Worm (Caenorhabditis elegans): ENCODE data around the gene hpr-9.

DNA sequence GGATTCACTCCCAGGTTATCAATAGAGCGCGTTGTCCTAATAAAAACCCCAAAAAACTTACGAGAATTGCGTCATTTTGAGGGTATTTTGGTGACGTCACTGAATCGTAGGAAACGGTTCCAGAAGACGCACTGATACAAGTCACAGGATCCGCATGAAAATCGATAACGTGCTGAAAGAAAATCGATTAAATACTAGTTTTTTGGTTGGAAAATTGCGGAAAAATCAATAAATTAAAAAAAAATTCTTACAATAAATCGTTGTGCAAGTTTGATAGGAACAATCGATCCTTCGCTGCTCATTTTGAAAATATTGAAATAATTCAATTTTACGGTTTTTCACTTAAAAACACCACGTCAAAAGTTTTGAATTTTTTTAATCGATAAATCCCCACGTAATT is 18.1 kb upstream of the hpr-9 start, which contains the start of gene Y39A1A.2:
- TF ChIP-seq ztf-25 (GFP tag; IDR thresholded peaks at IDR 0.05) (no peak), pha-4 (tag; optimal IDR thresholded peaks at IDR 0.05) (no peak), athp-1 (tag; optimal IDR thresholded peaks at IDR 0.05) (no peak), Y53F4B.3 (GFP tag; IDR thresholded peaks at IDR 0.05) (no peak), B0019.2 (GFP tag; conservative IDR thresholded peaks at IDR 0.05) (no peak), madf-8 (GFP tag; conservative IDR thresholded peaks at IDR 0.05) (no peak), tlf-1 (GFP tag; optimal IDR thresholded peaks at IDR 0.05) (no peak)
